Fruit fly (Drosophila melanogaster): ENCODE measurements around the gene pasi1.
A peak's percentile ranks its signal among the peaks of the same experiment; 100 is the strongest.

pasi1 gene

dm6 chr3R:17818803-17819202, 23.9 kb downstream of the pasi1 start (continued):
- TF ChIP-seq CG4424 (GFP tag; optimal IDR thresholded peaks at IDR 0.05) (no peak), CG17802 (tag; optimal IDR thresholded peaks at IDR 0.05) (no peak), CG31365 (tag; optimal IDR thresholded peaks at IDR 0.05) (no peak), HmgD (GFP tag; optimal IDR thresholded peaks at IDR 0.05) (no peak), CG3995 (GFP tag; optimal IDR thresholded peaks at IDR 0.05) (no peak), dpn (GFP tag; optimal IDR thresholded peaks at IDR 0.05) (peak; percentile 8 to 20), CG14965 (GFP tag; optimal IDR thresholded peaks at IDR 0.05; ENCODE audit: borderline replicate concordance) (no peak), CG11093 (GFP tag; IDR thresholded peaks at IDR 0.05) (no peak), CG2129 (GFP tag; IDR thresholded peaks at IDR 0.05; ENCODE audit: partially characterized antibody) (no peak), Atf3 (GFP tag; optimal IDR thresholded peaks at IDR 0.05) (no peak), CG11247 (GFP tag; IDR thresholded peaks at IDR 0.05) (peak; percentile 16; the same call in 1 of the 2 replicates), CG18011 (GFP tag; optimal IDR thresholded peaks at IDR 0.05) (no peak), fu2 (GFP tag; optimal IDR thresholded peaks at IDR 0.05) (no peak), CG10654 (GFP tag; optimal IDR thresholded peaks at IDR 0.05) (no peak), lmd (GFP tag; IDR thresholded peaks at IDR 0.05) (no peak), ci (GFP tag; IDR thresholded peaks at IDR 0.05) (no peak), CG17568 (GFP tag; optimal IDR thresholded peaks at IDR 0.05) (no peak), ro (GFP tag; IDR thresholded peaks at IDR 0.05) (no peak), zfh2 (GFP tag; optimal IDR thresholded peaks at IDR 0.05) (no peak), odd (GFP tag; optimal IDR thresholded peaks at IDR 0.05) (no peak), GATAe (GFP tag; conservative IDR thresholded peaks at IDR 0.05) (no peak), D19A (tag; optimal IDR thresholded peaks at IDR 0.05) (no peak), CG10979 (tag; optimal IDR thresholded peaks at IDR 0.05) (no peak), Ada2b (GFP tag; IDR thresholded peaks at IDR 0.05) (no peak), CG17612 (GFP tag; IDR thresholded peaks at IDR 0.05) (no peak), nau (GFP tag; optimal IDR thresholded peaks at IDR 0.05) (no peak), nom (GFP tag; optimal IDR thresholded peaks at IDR 0.05) (no peak), unc-4 (GFP tag; IDR thresholded peaks at IDR 0.05; ENCODE audit: partially characterized antibody) (no peak), CG13424 (tag; optimal IDR thresholded peaks at IDR 0.05) (peak; percentile 23), CG17186 (GFP tag; optimal IDR thresholded peaks at IDR 0.05) (no peak), Dref (GFP tag; IDR thresholded peaks at IDR 0.05) (no peak), CG16863 (GFP tag; optimal IDR thresholded peaks at IDR 0.05) (no peak), NFAT (GFP tag; IDR thresholded peaks at IDR 0.05) (no peak), CG5953 (GFP tag; IDR thresholded peaks at IDR 0.05) (no peak), CG7745 (tag; optimal IDR thresholded peaks at IDR 0.05) (no peak), CG1024 (GFP tag; IDR thresholded peaks at IDR 0.05) (no peak), CG14667 (GFP tag; IDR thresholded peaks at IDR 0.05) (no peak), repo (GFP tag; optimal IDR thresholded peaks at IDR 0.05) (no peak), CG12769 (tag; optimal IDR thresholded peaks at IDR 0.05) (peak; percentile 55), Dip3 (GFP tag; optimal IDR thresholded peaks at IDR 0.05) (no peak), aop (GFP tag; IDR thresholded peaks at IDR 0.05) (no peak), mld (GFP tag; IDR thresholded peaks at IDR 0.05; ENCODE audit: partially characterized antibody) (no peak), B-H2 (GFP tag; optimal IDR thresholded peaks at IDR 0.05) (no peak), CG10321 (GFP tag; IDR thresholded peaks at IDR 0.05) (no peak), CG11085 (GFP tag; IDR thresholded peaks at IDR 0.05) (no peak), CG10209 (GFP tag; optimal IDR thresholded peaks at IDR 0.05) (peak; percentile 3), yki (optimal IDR thresholded peaks at IDR 0.05) (no peak), CG43689 (GFP tag; IDR thresholded peaks at IDR 0.05) (no peak), unpg (GFP tag; optimal IDR thresholded peaks at IDR 0.05) (peak; percentile 46), slp2 (GFP tag; optimal IDR thresholded peaks at IDR 0.05) (no peak), Rx (GFP tag; IDR thresholded peaks at IDR 0.05) (no peak; the same call in 1 of the 2 replicates), B-H1 (GFP tag; IDR thresholded peaks at IDR 0.05) (no peak), CG17912 (GFP tag; optimal IDR thresholded peaks at IDR 0.05) (no peak)

Data from whole organism, embryonic.